Fruit fly (Drosophila melanogaster): Measurements from ENCODE around the gene RpL35.

dm6 chrX:5679079-5679932, 7.1 kb downstream of the RpL35 start:
- TF ChIP-seq Sp1 (GFP tag; optimal IDR thresholded peaks at IDR 0.05) (peak; percentile 72), pan (optimal IDR thresholded peaks at IDR 0.05) (no peak), Rel (GFP tag; optimal IDR thresholded peaks at IDR 0.05) (no peak), Rel (tag; optimal IDR thresholded peaks at IDR 0.05) (no peak), N (GFP tag; optimal IDR thresholded peaks at IDR 0.05) (no peak), usp (GFP tag; optimal IDR thresholded peaks at IDR 0.05) (no peak)
